Worm (Caenorhabditis elegans) whole organism, late embryonic: ENCODE measurements around the gene H12I19.115.

Experiments
- C38D4.7 ChIP-seq: fragments of 200-800 bp; sonication (Bioruptor generic); optimal IDR thresholded peaks from 2 replicates; lab custom pipeline; 2018; ENCODE audit warnings: mild to moderate bottlenecking, missing genetic modification characterization, moderate library complexity, missing compliant biosample characterization
- F13H6.1 ChIP-seq: sonication (generic microtip); optimal IDR thresholded peaks from 2 replicates; lab custom pipeline; 2016; ENCODE audit warnings: missing genetic modification characterization, missing compliant biosample characterization
- K02D7.2 ChIP-seq: sonication (generic microtip); optimal IDR thresholded peaks from 2 replicates; lab custom pipeline; 2017; ENCODE audit warnings: mild to moderate bottlenecking, missing genetic modification characterization, missing compliant biosample characterization
- Y22D7AL.16 ChIP-seq: sonication (generic microtip); optimal IDR thresholded peaks from 2 replicates; lab custom pipeline; 2016; ENCODE audit warnings: missing genetic modification characterization, missing compliant biosample characterization
- ceh-18 ChIP-seq: sonication (generic microtip); optimal IDR thresholded peaks from 2 replicates; lab custom pipeline; 2016; ENCODE audit warnings: missing genetic modification characterization, missing compliant biosample characterization
- ceh-2 ChIP-seq: sonication (generic microtip); optimal IDR thresholded peaks from 2 replicates; lab custom pipeline; 2016; ENCODE audit warnings: missing genotype, missing genetic modification characterization, missing compliant biosample characterization
- ceh-31 ChIP-seq: sonication (generic microtip); optimal IDR thresholded peaks from 2 replicates; lab custom pipeline; 2016; ENCODE audit warnings: missing genetic modification characterization, missing compliant biosample characterization
- ceh-45 ChIP-seq: fragments of 200-800 bp; sonication (Bioruptor generic); IDR thresholded peaks from 2 replicates; pipeline ENCODE4 v1.3.6; 2022; ENCODE audit warnings: missing genetic modification reagents, missing genetic modification characterization, missing compliant biosample characterization
- ceh-9 ChIP-seq: sonication (generic microtip); optimal IDR thresholded peaks from 2 replicates; lab custom pipeline; 2016; ENCODE audit warnings: mild to moderate bottlenecking, missing genetic modification characterization, inconsistent platforms, missing compliant biosample characterization
- che-1 ChIP-seq: sonication (generic microtip); optimal IDR thresholded peaks from 2 replicates; lab custom pipeline; 2016; ENCODE audit warnings: mild to moderate bottlenecking, missing genetic modification characterization, missing compliant biosample characterization
- elt-2 ChIP-seq: sonication (generic microtip); optimal IDR thresholded peaks from 2 replicates; lab custom pipeline; 2016; ENCODE audit warnings: missing genetic modification reagents, missing genetic modification characterization, missing compliant biosample characterization
- elt-4 ChIP-seq: sonication (generic microtip); optimal IDR thresholded peaks from 2 replicates; lab custom pipeline; 2016; ENCODE audit warnings: missing genetic modification characterization, missing compliant biosample characterization
- ets-4 ChIP-seq: sonication (generic microtip); optimal IDR thresholded peaks from 2 replicates; lab custom pipeline; 2016; ENCODE audit warnings: missing genetic modification characterization, missing compliant biosample characterization
- eyg-1 ChIP-seq: sonication (generic microtip); optimal IDR thresholded peaks from 2 replicates; lab custom pipeline; 2016; ENCODE audit warnings: missing genotype, missing genetic modification characterization, missing compliant biosample characterization
- fkh-10 ChIP-seq: fragments of 150-350 bp; optimal IDR thresholded peaks from 2 replicates; lab custom pipeline; 2014; ENCODE audit warnings: missing biosample characterization, missing genetic modification reagents, missing genetic modification characterization
- fkh-6 ChIP-seq: sonication (generic microtip); optimal IDR thresholded peaks from 2 replicates; lab custom pipeline; 2016; ENCODE audit warnings: missing genetic modification characterization, missing compliant biosample characterization
- gmeb-2 ChIP-seq: sonication (generic microtip); optimal IDR thresholded peaks from 2 replicates; lab custom pipeline; 2016; ENCODE audit warnings: missing genetic modification characterization, inconsistent platforms, missing compliant biosample characterization
- hlh-13 ChIP-seq: fragments of 200-800 bp; sonication (Bioruptor generic); optimal IDR thresholded peaks from 2 replicates; lab custom pipeline; 2018; ENCODE audit warnings: mild to moderate bottlenecking, missing genetic modification characterization, missing compliant biosample characterization
- hlh-30 ChIP-seq: sonication (generic microtip); optimal IDR thresholded peaks from 2 replicates; lab custom pipeline; 2017; ENCODE audit warnings: antibody characterized with exemption, missing genetic modification characterization, missing compliant biosample characterization; ENCODE audit not compliant: insufficient read depth
- hlh-6 ChIP-seq: sonication (generic microtip); optimal IDR thresholded peaks from 2 replicates; lab custom pipeline; 2016; ENCODE audit warnings: missing genotype, missing genetic modification characterization, missing compliant biosample characterization
- hlh-8 ChIP-seq: sonication (generic microtip); optimal IDR thresholded peaks from 2 replicates; lab custom pipeline; 2016; ENCODE audit warnings: missing genotype, missing genetic modification characterization, missing compliant biosample characterization
- lim-6 ChIP-seq: sonication (generic microtip); optimal IDR thresholded peaks from 2 replicates; lab custom pipeline; 2016; ENCODE audit warnings: missing genetic modification characterization, missing compliant biosample characterization
- mec-3 ChIP-seq: sonication (generic microtip); optimal IDR thresholded peaks from 2 replicates; lab custom pipeline; 2016; ENCODE audit warnings: borderline replicate concordance, missing genetic modification characterization, missing compliant biosample characterization
- nfya-1 ChIP-seq: sonication (generic microtip); optimal IDR thresholded peaks from 2 replicates; lab custom pipeline; 2017; ENCODE audit warnings: missing genetic modification characterization, mild to moderate bottlenecking, missing compliant biosample characterization, antibody characterized with exemption, moderate library complexity
- nhr-11 ChIP-seq: fragments of 150-350 bp; optimal IDR thresholded peaks from 2 replicates; lab custom pipeline; 2014; ENCODE audit warnings: missing biosample characterization, missing genetic modification characterization
- nhr-232 ChIP-seq: sonication (generic microtip); optimal IDR thresholded peaks from 2 replicates; lab custom pipeline; 2016; ENCODE audit warnings: missing genetic modification characterization, missing compliant biosample characterization
- npax-4 ChIP-seq: sonication (generic microtip); optimal IDR thresholded peaks from 2 replicates; lab custom pipeline; 2016; ENCODE audit warnings: missing genetic modification characterization, missing compliant biosample characterization
- odd-2 ChIP-seq: sonication (generic microtip); optimal IDR thresholded peaks from 2 replicates; lab custom pipeline; 2017; ENCODE audit warnings: antibody characterized with exemption, mild to moderate bottlenecking, missing genetic modification characterization, missing compliant biosample characterization
- pax-1 ChIP-seq: fragments of 150-350 bp; optimal IDR thresholded peaks from 2 replicates; lab custom pipeline; 2014; ENCODE audit warnings: missing biosample characterization, missing genetic modification characterization
- pha-4 ChIP-seq: fragments of 150-350 bp; optimal IDR thresholded peaks from 2 replicates; lab custom pipeline; 2018; ENCODE audit warnings: missing biosample characterization, missing genetic modification reagents, missing genetic modification characterization
- pros-1 ChIP-seq: fragments of 150-350 bp; optimal IDR thresholded peaks from 2 replicates; lab custom pipeline; 2014; ENCODE audit warnings: missing biosample characterization, missing genetic modification reagents, missing genetic modification characterization
- rnt-1 ChIP-seq: sonication (generic microtip); optimal IDR thresholded peaks from 2 replicates; lab custom pipeline; 2016; ENCODE audit warnings: missing genetic modification characterization, missing compliant biosample characterization
- sdc-2 ChIP-seq: sonication (generic microtip); optimal IDR thresholded peaks from 2 replicates; lab custom pipeline; 2016; ENCODE audit warnings: missing genotype, missing genetic modification characterization, missing compliant biosample characterization
- sox-2 ChIP-seq: fragments of 200-800 bp; sonication (Bioruptor generic); IDR thresholded peaks from 2 replicates; pipeline ENCODE4 v1.3.6; 2022; ENCODE audit warnings: missing genetic modification reagents, missing genetic modification characterization, missing compliant biosample characterization
- sox-4 ChIP-seq: sonication (generic microtip); optimal IDR thresholded peaks from 2 replicates; lab custom pipeline; 2017; ENCODE audit warnings: mild to moderate bottlenecking, missing genetic modification characterization, inconsistent platforms, missing compliant biosample characterization
- syd-9 ChIP-seq: sonication (generic microtip); optimal IDR thresholded peaks from 2 replicates; lab custom pipeline; 2016; ENCODE audit warnings: mild to moderate bottlenecking, missing genetic modification characterization, moderate library complexity, missing compliant biosample characterization
- tbx-2 ChIP-seq: sonication (generic microtip); optimal IDR thresholded peaks from 2 replicates; lab custom pipeline; 2016; ENCODE audit warnings: missing genetic modification characterization, missing compliant biosample characterization
- tbx-7 ChIP-seq: sonication (generic microtip); optimal IDR thresholded peaks from 2 replicates; lab custom pipeline; 2016; ENCODE audit warnings: missing genotype, missing genetic modification characterization, missing compliant biosample characterization
- ttx-3 ChIP-seq: sonication (generic microtip); optimal IDR thresholded peaks from 2 replicates; lab custom pipeline; 2016; ENCODE audit warnings: missing genetic modification reagents, missing genetic modification characterization, missing compliant biosample characterization
- unc-42 ChIP-seq: sonication (generic microtip); optimal IDR thresholded peaks from 2 replicates; lab custom pipeline; 2016; ENCODE audit warnings: missing genotype, missing genetic modification characterization, missing compliant biosample characterization
- unc-55 ChIP-seq: sonication (generic microtip); optimal IDR thresholded peaks from 2 replicates; lab custom pipeline; 2017; ENCODE audit warnings: missing biosample characterization, missing genetic modification reagents, missing genetic modification characterization
- zip-5 ChIP-seq: sonication (generic microtip); optimal IDR thresholded peaks from 2 replicates; lab custom pipeline; 2016; ENCODE audit warnings: missing genetic modification characterization, missing compliant biosample characterization
- ztf-16 ChIP-seq: sonication (generic microtip); optimal IDR thresholded peaks from 2 replicates; lab custom pipeline; 2017; ENCODE audit warnings: missing genetic modification characterization, missing compliant biosample characterization

H12I19.115 gene

ce11 chrIV:14127805-14128610 is at the start of gene H12I19.115:
Gene H12I19.115, minus strand, starts transcription at chrIV:14127855.
- TF ChIP-seq elt-4: no peak
- no peak for TF ChIP-seq hlh-13 (GFP tag; lab: Kevin White, UChicago)
- no peak for TF ChIP-seq hlh-8 (tag; lab: Kevin White, UChicago)
- no peak for TF ChIP-seq pros-1 (tag; lab: Kevin White, UChicago)
- no peak for TF ChIP-seq fkh-6 (tag; lab: Kevin White, UChicago)
- no peak for TF ChIP-seq ztf-16 (tag; lab: Kevin White, UChicago)
- peak; percentile 4 for TF ChIP-seq syd-9 (tag; lab: Kevin White, UChicago)
- TF ChIP-seq rnt-1 (tag; lab: Kevin White, UChicago): peak; percentile 31
- no peak for TF ChIP-seq npax-4 (tag; lab: Kevin White, UChicago)
- TF ChIP-seq unc-55 (GFP tag; lab: Kevin White, UChicago): peak; percentile 36
- peak; percentile 97 for TF ChIP-seq elt-2 (tag; lab: Kevin White, UChicago)
- no peak for TF ChIP-seq C38D4.7 (GFP tag; lab: Kevin White, UChicago)
- TF ChIP-seq Y22D7AL.16 (tag; lab: Kevin White, UChicago): no peak
- no peak for TF ChIP-seq hlh-30 (tag; lab: Kevin White, UChicago)
- TF ChIP-seq lim-6 (tag; lab: Kevin White, UChicago): no peak
- no peak for TF ChIP-seq eyg-1 (tag; lab: Kevin White, UChicago)
- TF ChIP-seq nhr-232 (tag; lab: Kevin White, UChicago): no peak
- no peak for TF ChIP-seq pha-4 (tag; lab: Kevin White, UChicago)
- no peak for TF ChIP-seq K02D7.2
- no peak for TF ChIP-seq odd-2 (tag; lab: Kevin White, UChicago)
- no peak for TF ChIP-seq ttx-3 (tag; lab: Kevin White, UChicago)
- no peak for TF ChIP-seq hlh-6
- no peak for TF ChIP-seq sox-2 (GFP tag; lab: Robert Waterston, UW)
- TF ChIP-seq nfya-1 (tag; lab: Kevin White, UChicago): peak; percentile 63
- TF ChIP-seq ceh-9 (tag; lab: Kevin White, UChicago): no peak
- TF ChIP-seq ceh-2 (tag; lab: Kevin White, UChicago): no peak
- no peak for TF ChIP-seq tbx-7 (tag; lab: Kevin White, UChicago)
- TF ChIP-seq ceh-18: peak; percentile 11
- peak; percentile 34 for TF ChIP-seq unc-42
- TF ChIP-seq zip-5: no peak
- TF ChIP-seq sdc-2 (tag; lab: Kevin White, UChicago): no peak
- no peak for TF ChIP-seq fkh-10 (GFP tag; lab: Kevin White, UChicago)
- no peak for TF ChIP-seq gmeb-2 (tag; lab: Kevin White, UChicago)
- TF ChIP-seq ets-4 (tag; lab: Kevin White, UChicago): no peak
- no peak for TF ChIP-seq mec-3
- TF ChIP-seq nhr-11: no peak
- TF ChIP-seq ceh-45: no peak
- TF ChIP-seq che-1 (tag; lab: Kevin White, UChicago): peak; percentile 20
- TF ChIP-seq ceh-31 (tag; lab: Kevin White, UChicago): peak; percentile 23
- no peak for TF ChIP-seq pax-1 (tag; lab: Kevin White, UChicago)
- no peak for TF ChIP-seq sox-4 (tag; lab: Kevin White, UChicago)
- TF ChIP-seq F13H6.1: no peak
- peak; percentile 39 for TF ChIP-seq tbx-2 (tag; lab: Kevin White, UChicago)
